Worm (Caenorhabditis elegans): Measurements from ENCODE around the gene pgp-4.

ce11 chrX:11383359-11383758, 25.7 kb downstream of the pgp-4 start:
- no peak for TF ChIP-seq dmd-4 (tag; optimal IDR thresholded peaks at IDR 0.05)
- no peak for TF ChIP-seq elt-3 (tag; optimal IDR thresholded peaks at IDR 0.05)
- TF ChIP-seq ztf-11 (tag; optimal IDR thresholded peaks at IDR 0.05), result no peak
- no peak for TF ChIP-seq ceh-16 (tag; optimal IDR thresholded peaks at IDR 0.05)
- TF ChIP-seq egl-27 (tag; optimal IDR thresholded peaks at IDR 0.05), result no peak
- no peak for TF ChIP-seq nhr-237 (tag; optimal IDR thresholded peaks at IDR 0.05)
- no peak for TF ChIP-seq elt-1 (tag; optimal IDR thresholded peaks at IDR 0.05)
- TF ChIP-seq nhr-12 (tag; optimal IDR thresholded peaks at IDR 0.05), result no peak
- TF ChIP-seq fos-1 (tag; optimal IDR thresholded peaks at IDR 0.05), result no peak
- TF ChIP-seq lin-11 (tag; optimal IDR thresholded peaks at IDR 0.05), result no peak
- no peak for TF ChIP-seq sem-4 (tag; optimal IDR thresholded peaks at IDR 0.05)
- TF ChIP-seq skn-1 (tag; optimal IDR thresholded peaks at IDR 0.05), result no peak
- no peak for TF ChIP-seq blmp-1 (tag; optimal IDR thresholded peaks at IDR 0.05; ENCODE audit: insufficient read depth)
